Worm (Caenorhabditis elegans) whole organism, L4 larva: ENCODE results near the gene ceh-76.

Source experiments
- F10B5.3 ChIP-seq: sonication (generic microtip); optimal IDR thresholded peaks from 2 replicates; lab custom pipeline; 2016; ENCODE audit warnings: mild to moderate bottlenecking, missing genetic modification characterization, missing compliant biosample characterization
- T26A8.4 ChIP-seq: fragments of 200-800 bp; sonication (Bioruptor generic); IDR thresholded peaks from 2 replicates; pipeline ENCODE4 v1.3.6; 2022; ENCODE audit warnings: missing genetic modification characterization, missing compliant biosample characterization
- ama-1 ChIP-seq: fragments of 150-350 bp; optimal IDR thresholded peaks from 2 replicates; lab custom pipeline; 2014; ENCODE audit warnings: inconsistent platforms, mixed read lengths
- dpl-1 ChIP-seq: fragments of 150-350 bp; optimal IDR thresholded peaks from 2 replicates; lab custom pipeline; 2014; ENCODE audit warnings: missing biosample characterization, missing genetic modification reagents, missing genetic modification characterization
- egl-27 ChIP-seq: sonication (generic microtip); optimal IDR thresholded peaks from 3 replicates; lab custom pipeline; 2017; ENCODE audit warnings: missing biosample characterization, missing genetic modification reagents, missing genetic modification characterization
- lir-3 ChIP-seq: sonication (generic microtip); optimal IDR thresholded peaks from 2 replicates; lab custom pipeline; 2016; ENCODE audit warnings: mild to moderate bottlenecking, missing genetic modification characterization, missing compliant biosample characterization
- nhr-102 ChIP-seq: sonication (generic microtip); optimal IDR thresholded peaks from 2 replicates; lab custom pipeline; 2016; ENCODE audit warnings: mild to moderate bottlenecking, missing genetic modification characterization, moderate library complexity, missing compliant biosample characterization
- unc-39 ChIP-seq: sonication (generic microtip); optimal IDR thresholded peaks from 2 replicates; lab custom pipeline; 2017; ENCODE audit warnings: missing biosample characterization, missing genetic modification characterization

DNA sequence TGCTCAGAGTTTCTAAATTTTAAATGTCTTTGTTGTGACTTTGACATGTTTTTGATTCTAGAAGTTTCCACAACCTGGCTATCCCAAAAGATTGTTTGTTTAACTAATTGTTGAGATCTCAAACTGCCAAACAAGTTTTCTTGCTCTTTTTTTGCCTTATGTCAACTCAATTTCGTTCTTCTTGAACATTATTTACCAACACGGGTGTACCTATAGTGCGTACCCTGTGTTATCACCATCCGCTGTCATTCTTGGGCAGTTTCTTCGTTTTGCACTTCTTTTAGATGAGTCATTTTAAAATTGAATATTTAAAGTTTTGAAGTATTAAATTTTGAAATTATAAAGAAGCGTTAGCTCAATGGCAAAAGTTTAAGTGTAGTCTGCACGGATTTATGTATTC lies 22.5 kb upstream of the ceh-76 start, which contains the start of gene sptl-2:
- no peak for TF ChIP-seq F10B5.3 (tag; lab: Kevin White, UChicago)
- no peak for TF ChIP-seq ama-1 (lab: Kevin White, UChicago)
- no peak for TF ChIP-seq egl-27 (tag; lab: Kevin White, UChicago)
- TF ChIP-seq nhr-102 (tag; lab: Kevin White, UChicago) = no peak
- TF ChIP-seq lir-3 (tag; lab: Kevin White, UChicago) = no peak
- no peak for TF ChIP-seq unc-39 (tag; lab: Kevin White, UChicago)
- TF ChIP-seq T26A8.4 (GFP tag; lab: Robert Waterston, UW) = no peak
- TF ChIP-seq dpl-1 (GFP tag; lab: Kevin White, UChicago) = no peak
